Worm (Caenorhabditis elegans): ENCODE measurements around the gene nlp-51.

DNA sequence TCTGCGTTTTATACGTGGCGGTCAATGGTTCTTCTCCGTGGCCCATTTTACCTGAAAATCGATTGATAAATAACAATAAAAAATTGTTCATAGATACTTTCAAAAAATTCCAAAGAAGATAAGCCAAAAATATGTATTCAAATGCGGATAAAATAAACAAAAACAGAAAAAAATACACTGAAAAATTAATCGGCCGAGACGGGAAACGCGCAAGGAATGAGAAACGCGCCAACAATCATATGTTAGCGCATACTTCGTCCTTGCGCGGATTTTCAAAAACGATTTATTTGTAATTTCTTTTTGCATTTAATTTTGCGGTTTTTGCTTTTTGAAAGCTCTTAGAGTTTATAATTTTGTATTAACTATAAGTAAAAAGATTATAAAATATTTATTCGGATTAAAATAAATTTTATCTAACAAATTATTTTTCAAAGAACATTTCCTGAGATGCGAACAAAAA is 26.1 kb upstream of the nlp-51 start, which contains the start of gene nduf-11:
- TF ChIP-seq ceh-8 (GFP tag; optimal IDR thresholded peaks at IDR 0.05) = peak; percentile 30
- TF ChIP-seq lin-39 (tag; optimal IDR thresholded peaks at IDR 0.05) = peak; percentile 88
- TF ChIP-seq aha-1 (tag; optimal IDR thresholded peaks at IDR 0.05) = peak; percentile 59
- peak; percentile 69 for TF ChIP-seq ama-1 (optimal IDR thresholded peaks at IDR 0.05)
- peak; percentile 71 for TF ChIP-seq fkh-8 (tag; optimal IDR thresholded peaks at IDR 0.05)
- no peak for TF ChIP-seq nhr-84 (tag; optimal IDR thresholded peaks at IDR 0.05)
- peak; percentile 43 for TF ChIP-seq fkh-4 (tag; optimal IDR thresholded peaks at IDR 0.05; ENCODE audit: borderline replicate concordance)
- peak; percentile 69 for TF ChIP-seq pax-3 (tag; optimal IDR thresholded peaks at IDR 0.05)
- TF ChIP-seq nhr-90 (tag; optimal IDR thresholded peaks at IDR 0.05; ENCODE audit: poor library complexity) = peak; percentile 87
- peak; percentile 77 for TF ChIP-seq fos-1 (tag; optimal IDR thresholded peaks at IDR 0.05)
